Worm (Caenorhabditis elegans) whole organism, L2 larva: Measurements from ENCODE around the gene C13F10.6.

Source experiments
- C34F6.9 ChIP-seq: fragments of 150-350 bp; optimal IDR thresholded peaks from 2 replicates; lab custom pipeline; 2014; ENCODE audit warnings: missing biosample characterization, missing genetic modification characterization
- F13H6.1 ChIP-seq: sonication (generic microtip); optimal IDR thresholded peaks from 2 replicates; lab custom pipeline; 2016; ENCODE audit warnings: missing genetic modification characterization, missing compliant biosample characterization
- R02D3.7 ChIP-seq: fragments of 150-350 bp; optimal IDR thresholded peaks from 2 replicates; lab custom pipeline; 2014; ENCODE audit warnings: missing biosample characterization, missing genetic modification characterization
- Y55F3AM.14 ChIP-seq: fragments of 200-800 bp; sonication (Bioruptor generic); optimal IDR thresholded peaks from 2 replicates; lab custom pipeline; 2018; ENCODE audit warnings: mild to moderate bottlenecking, missing genetic modification characterization, missing compliant biosample characterization
- ZK546.5 ChIP-seq: sonication (generic microtip); optimal IDR thresholded peaks from 2 replicates; lab custom pipeline; 2017; ENCODE audit warnings: missing biosample characterization, missing genetic modification characterization
- alr-1 ChIP-seq: fragments of 150-350 bp; optimal IDR thresholded peaks from 2 replicates; lab custom pipeline; 2014; ENCODE audit warnings: missing biosample characterization, missing genetic modification characterization
- aly-2 ChIP-seq: fragments of 150-350 bp; optimal IDR thresholded peaks from 2 replicates; lab custom pipeline; 2014; ENCODE audit warnings: missing biosample characterization, missing genetic modification characterization
- ama-1 ChIP-seq: fragments of 150-350 bp; optimal IDR thresholded peaks from 2 replicates; lab custom pipeline; 2018; ENCODE audit warnings: inconsistent platforms
- ceh-16 ChIP-seq: fragments of 150-350 bp; optimal IDR thresholded peaks from 2 replicates; lab custom pipeline; 2014; ENCODE audit warnings: missing biosample characterization, missing genetic modification characterization
- ceh-82 ChIP-seq: fragments of 150-350 bp; optimal IDR thresholded peaks from 2 replicates; lab custom pipeline; 2014; ENCODE audit warnings: missing biosample characterization, missing genetic modification characterization
- crh-2 ChIP-seq: sonication (generic microtip); optimal IDR thresholded peaks from 2 replicates; lab custom pipeline; 2017; ENCODE audit warnings: missing biosample characterization, missing genetic modification characterization
- dmd-4 ChIP-seq: sonication (generic microtip); optimal IDR thresholded peaks from 2 replicates; lab custom pipeline; 2017; ENCODE audit warnings: missing biosample characterization, missing genetic modification characterization
- egl-27 ChIP-seq: sonication (generic microtip); optimal IDR thresholded peaks from 3 replicates; lab custom pipeline; 2017; ENCODE audit warnings: missing biosample characterization, missing genetic modification reagents, missing genetic modification characterization
- elt-1 ChIP-seq: fragments of 150-350 bp; optimal IDR thresholded peaks from 2 replicates; lab custom pipeline; 2014; ENCODE audit warnings: missing biosample characterization, missing genetic modification characterization
- elt-3 ChIP-seq: sonication (generic microtip); optimal IDR thresholded peaks from 2 replicates; lab custom pipeline; 2017; ENCODE audit warnings: missing biosample characterization, missing genetic modification characterization
- fos-1 ChIP-seq: fragments of 150-350 bp; optimal IDR thresholded peaks from 2 replicates; lab custom pipeline; 2014; ENCODE audit warnings: missing biosample characterization, missing genetic modification characterization
- gmeb-1 ChIP-seq: fragments of 150-350 bp; optimal IDR thresholded peaks from 2 replicates; lab custom pipeline; 2014; ENCODE audit warnings: missing biosample characterization, missing genetic modification characterization
- lin-11 ChIP-seq: fragments of 150-350 bp; sonication (generic microtip); optimal IDR thresholded peaks from 2 replicates; lab custom pipeline; 2014; ENCODE audit warnings: missing biosample characterization, missing genetic modification characterization, inconsistent platforms, mixed read lengths
- lin-13 ChIP-seq: fragments of 150-350 bp; optimal IDR thresholded peaks from 2 replicates; lab custom pipeline; 2014; ENCODE audit warnings: missing biosample characterization, missing genetic modification reagents, missing genetic modification characterization
- lin-39 ChIP-seq: fragments of 150-350 bp; optimal IDR thresholded peaks from 2 replicates; lab custom pipeline; 2014; ENCODE audit warnings: missing biosample characterization, missing genetic modification reagents, missing genetic modification characterization
- lsy-2 ChIP-seq, 2 experiments: fragments of 150-350 bp in 1 of 2; sonication (generic microtip) in 1 of 2; optimal IDR thresholded peaks; 2 replicates each; lab custom pipeline; 2014 to 2017; ENCODE audit warnings: missing biosample characterization in 2 of 2, missing genetic modification characterization in 2 of 2
- mab-5 ChIP-seq: fragments of 150-350 bp; optimal IDR thresholded peaks from 2 replicates; lab custom pipeline; 2014; ENCODE audit warnings: missing biosample characterization, missing genetic modification characterization
- mbf-1 ChIP-seq: sonication (generic microtip); optimal IDR thresholded peaks from 2 replicates; lab custom pipeline; 2017; ENCODE audit warnings: missing biosample characterization, missing genetic modification characterization
- mdl-1 ChIP-seq, 2 experiments: fragments of 150-350 bp in 1 of 2; sonication (generic microtip) in 1 of 2; optimal IDR thresholded peaks; 2 replicates each; lab custom pipeline; 2017; ENCODE audit warnings: missing biosample characterization in 2 of 2, missing genetic modification characterization in 2 of 2
- nhr-10 ChIP-seq: sonication (generic microtip); optimal IDR thresholded peaks from 2 replicates; lab custom pipeline; 2017; ENCODE audit warnings: missing biosample characterization, missing genetic modification characterization
- nhr-11 ChIP-seq: fragments of 150-350 bp; optimal IDR thresholded peaks from 2 replicates; lab custom pipeline; 2014; ENCODE audit warnings: missing biosample characterization, missing genetic modification characterization
- nhr-12 ChIP-seq: fragments of 150-350 bp; optimal IDR thresholded peaks from 2 replicates; lab custom pipeline; 2014; ENCODE audit warnings: missing biosample characterization, missing genetic modification characterization
- nhr-129 ChIP-seq: fragments of 150-350 bp; optimal IDR thresholded peaks from 2 replicates; lab custom pipeline; 2014; ENCODE audit warnings: missing biosample characterization, missing genetic modification characterization
- nhr-237 ChIP-seq: fragments of 150-350 bp; optimal IDR thresholded peaks from 2 replicates; lab custom pipeline; 2014; ENCODE audit warnings: missing biosample characterization, missing genetic modification characterization
- nhr-25 ChIP-seq: fragments of 150-350 bp; sonication (generic microtip); optimal IDR thresholded peaks from 3 replicates; lab custom pipeline; 2014; ENCODE audit warnings: missing biosample characterization, missing genetic modification characterization
- nhr-6 ChIP-seq: fragments of 150-350 bp; optimal IDR thresholded peaks from 2 replicates; lab custom pipeline; 2014; ENCODE audit warnings: missing biosample characterization, missing genetic modification characterization
- nhr-77 ChIP-seq: fragments of 150-350 bp; optimal IDR thresholded peaks from 2 replicates; lab custom pipeline; 2014; ENCODE audit warnings: missing biosample characterization, missing genetic modification characterization
- peb-1 ChIP-seq: fragments of 150-350 bp; optimal IDR thresholded peaks from 2 replicates; lab custom pipeline; 2014; ENCODE audit warnings: missing biosample characterization, missing genetic modification characterization
- sem-4 ChIP-seq: fragments of 150-350 bp; optimal IDR thresholded peaks from 2 replicates; lab custom pipeline; 2014; ENCODE audit warnings: missing biosample characterization, missing genetic modification reagents, missing genetic modification characterization
- sma-3 ChIP-seq: sonication (generic microtip); optimal IDR thresholded peaks from 2 replicates; lab custom pipeline; 2016; ENCODE audit warnings: missing genetic modification reagents, missing genetic modification characterization, missing compliant biosample characterization
- sma-9 ChIP-seq, 2 experiments: fragments of 150-350 bp in 1 of 2; sonication (generic microtip) in 1 of 2; optimal IDR thresholded peaks; 2 replicates each; lab custom pipeline; 2014 to 2016; ENCODE audit warnings: missing genetic modification characterization in 2 of 2, mild to moderate bottlenecking in 1 of 2, missing biosample characterization in 1 of 2, missing compliant biosample characterization in 1 of 2, missing genetic modification reagents in 1 of 2, moderate library complexity in 1 of 2
- snpc-4 ChIP-seq: fragments of 150-350 bp; optimal IDR thresholded peaks from 2 replicates; lab custom pipeline; 2014; ENCODE audit warnings: missing biosample characterization, missing genetic modification characterization
- unc-39 ChIP-seq: fragments of 150-350 bp; optimal IDR thresholded peaks from 2 replicates; lab custom pipeline; 2014; ENCODE audit warnings: missing biosample characterization, missing genetic modification characterization
- unc-55 ChIP-seq: fragments of 150-350 bp; sonication (generic microtip); optimal IDR thresholded peaks from 3 replicates; lab custom pipeline; 2014; ENCODE audit warnings: missing biosample characterization, missing genetic modification reagents, missing genetic modification characterization
- unc-62 ChIP-seq: fragments of 150-350 bp; optimal IDR thresholded peaks from 2 replicates; lab custom pipeline; 2014; ENCODE audit warnings: missing biosample characterization, missing genetic modification reagents, missing genetic modification characterization
- zag-1 ChIP-seq: fragments of 150-350 bp; optimal IDR thresholded peaks from 2 replicates; lab custom pipeline; 2014; ENCODE audit warnings: missing biosample characterization, missing genetic modification characterization
- ztf-1 ChIP-seq: fragments of 200-800 bp; sonication (Bioruptor generic); conservative IDR thresholded peaks from 2 replicates; pipeline ENCODE4 v1.3.6; 2022; ENCODE audit warnings: missing genetic modification characterization, missing compliant biosample characterization
- ztf-11 ChIP-seq: sonication (generic microtip); optimal IDR thresholded peaks from 2 replicates; lab custom pipeline; 2017; ENCODE audit warnings: missing biosample characterization, missing genetic modification characterization
- ztf-4 ChIP-seq: fragments of 150-350 bp; optimal IDR thresholded peaks from 2 replicates; lab custom pipeline; 2014; ENCODE audit warnings: missing biosample characterization, missing genetic modification characterization

Gene C13F10.6

ce11 chrV:7237094-7237132 is 16.1 kb upstream of the C13F10.6 start, which contains the start of gene hpo-9:
hpo-9 (minus strand) TSS chrV:7237130.
- TF ChIP-seq ceh-16 (no peak), unc-39 (tag; lab: Kevin White, UChicago) (no peak), nhr-10 (tag; lab: Kevin White, UChicago) (no peak), aly-2 (no peak), mbf-1 (tag; lab: Kevin White, UChicago) (no peak), nhr-12 (tag; lab: Kevin White, UChicago) (no peak), mdl-1 (tag; optimal IDR thresholded peaks at IDR 0.05; lab: Kevin White, UChicago) (no peak), ztf-1 (GFP tag; lab: Robert Waterston, UW) (no peak), zag-1 (tag; lab: Kevin White, UChicago) (no peak), Y55F3AM.14 (GFP tag; lab: Kevin White, UChicago) (no peak), lin-13 (GFP tag; lab: Kevin White, UChicago) (no peak), egl-27 (no peak)

ce11 chrV:7236694-7237093 is 15.9 kb upstream of the C13F10.6 start:
- TF ChIP-seq fos-1 (tag; lab: Kevin White, UChicago), result no peak
- no peak for TF ChIP-seq ztf-4 (tag; lab: Kevin White, UChicago)
- TF ChIP-seq ceh-16, result no peak
- no peak for TF ChIP-seq mdl-1 (tag; optimal IDR thresholded peaks at IDR 0.05; lab: Kevin White, UChicago)
- TF ChIP-seq nhr-129 (tag; lab: Kevin White, UChicago), result no peak
- TF ChIP-seq nhr-6 (tag; lab: Kevin White, UChicago), result no peak
- TF ChIP-seq unc-39 (tag; lab: Kevin White, UChicago), result no peak
- TF ChIP-seq elt-1 (tag; lab: Kevin White, UChicago), result no peak
- TF ChIP-seq nhr-25 (tag; lab: Kevin White, UChicago), result no peak
- no peak for TF ChIP-seq alr-1 (tag; lab: Kevin White, UChicago)
- TF ChIP-seq snpc-4 (tag; lab: Kevin White, UChicago), result no peak
- TF ChIP-seq crh-2 (tag; lab: Kevin White, UChicago), result no peak
- TF ChIP-seq ama-1 (lab: Kevin White, UChicago), result no peak
- TF ChIP-seq, all 48 proteins: peak for 0

- TF ChIP-seq R02D3.7 (no peak), lsy-2 (tag; optimal IDR thresholded peaks at IDR 0.05; lab: Kevin White, UChicago) (no peak), snpc-4 (tag; lab: Kevin White, UChicago) (no peak), mbf-1 (tag; lab: Kevin White, UChicago) (no peak), sma-3 (GFP tag; lab: Kevin White, UChicago) (no peak), Y55F3AM.14 (GFP tag; lab: Kevin White, UChicago) (no peak)
Observed at ce11 chrV:7234726-7235125, 13.9 kb upstream of the C13F10.6 start, which contains the start of gene C05C8.5. C05C8.5 (minus strand) TSS chrV:7234826.

DNA sequence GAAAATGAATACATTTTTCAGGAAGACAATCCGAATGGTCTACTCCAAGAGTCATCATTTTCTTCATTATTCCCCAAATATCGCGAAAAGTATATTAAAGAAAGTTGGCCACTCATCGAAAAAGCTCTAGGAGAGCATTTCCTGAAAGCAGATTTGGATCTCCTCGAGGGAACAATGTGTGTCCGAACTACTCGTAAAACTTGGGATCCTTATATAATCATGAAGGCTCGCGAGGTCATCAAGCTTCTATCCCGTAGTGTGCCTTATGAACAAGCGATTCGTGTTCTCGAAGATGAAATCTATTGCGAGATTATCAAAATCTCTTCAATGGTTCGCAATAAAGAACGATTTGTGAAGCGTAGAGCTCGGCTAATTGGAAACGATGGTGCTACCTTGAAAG is 10.7 kb upstream of the C13F10.6 start:
- TF ChIP-seq sem-4 (tag; lab: Kevin White, UChicago) (no peak), nhr-10 (tag; lab: Kevin White, UChicago) (no peak), fos-1 (tag; lab: Kevin White, UChicago) (no peak), ztf-4 (tag; lab: Kevin White, UChicago) (no peak), mdl-1 (tag; optimal IDR thresholded peaks at IDR 0.05; lab: Kevin White, UChicago) (no peak), ztf-11 (no peak), lin-11 (tag; lab: Kevin White, UChicago) (no peak), crh-2 (tag; lab: Kevin White, UChicago) (no peak), unc-62 (GFP tag; lab: Kevin White, UChicago) (no peak), elt-3 (no peak), unc-55 (GFP tag; lab: Kevin White, UChicago) (no peak), mbf-1 (tag; lab: Kevin White, UChicago) (no peak), nhr-77 (tag; lab: Kevin White, UChicago) (no peak), F13H6.1 (no peak), lin-13 (GFP tag; lab: Kevin White, UChicago) (no peak), dmd-4 (no peak), nhr-12 (tag; lab: Kevin White, UChicago) (no peak), lin-39 (tag; lab: Kevin White, UChicago) (no peak)

DNA sequence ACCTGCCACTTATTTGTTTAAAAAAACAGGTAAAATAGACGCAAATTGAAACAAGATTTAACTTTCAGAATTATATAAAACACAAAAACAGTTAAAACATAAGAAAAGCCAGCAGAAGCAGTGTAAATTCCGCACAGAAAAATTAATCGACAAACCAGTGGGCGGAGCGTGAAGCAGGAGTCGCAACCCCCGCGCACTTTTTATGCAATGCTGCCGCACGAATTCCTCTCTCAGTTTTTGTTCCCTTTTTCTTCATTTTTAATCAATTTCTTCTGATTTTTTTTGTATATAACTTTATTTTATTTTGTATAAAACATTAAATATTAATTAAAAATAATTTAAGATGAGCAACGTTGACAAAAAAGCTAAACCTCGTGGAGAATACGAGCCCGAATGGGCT is 10.0 kb upstream of the C13F10.6 start, which contains the start of the genes gei-6 and krr-1:
Gene gei-6 (minus strand): TSS at position 2 of the 400 bp plus-strand sequence.
Gene krr-1 (plus strand): TSS at position 344 of the 400 bp plus-strand sequence.
- peak; percentile 75 for TF ChIP-seq gmeb-1
- no peak for TF ChIP-seq dmd-4
- peak; percentile 29 for TF ChIP-seq C34F6.9 (tag; lab: Kevin White, UChicago)
- no peak for TF ChIP-seq ztf-1 (GFP tag; lab: Robert Waterston, UW)
- TF ChIP-seq sma-9 (GFP tag; optimal IDR thresholded peaks at IDR 0.05; lab: Kevin White, UChicago), result peak; percentile 47
- no peak for TF ChIP-seq sma-9 (tag; optimal IDR thresholded peaks at IDR 0.05; lab: Kevin White, UChicago)
- TF ChIP-seq elt-3, result no peak
- TF ChIP-seq mab-5 (tag; lab: Kevin White, UChicago), result peak; percentile 49
- TF ChIP-seq ZK546.5, result no peak
- no peak for TF ChIP-seq Y55F3AM.14 (GFP tag; lab: Kevin White, UChicago)
- TF ChIP-seq nhr-129 (tag; lab: Kevin White, UChicago), result peak; percentile 16
- no peak for TF ChIP-seq nhr-237 (tag; lab: Kevin White, UChicago)
- no peak for TF ChIP-seq ztf-4 (tag; lab: Kevin White, UChicago)
- TF ChIP-seq snpc-4 (tag; lab: Kevin White, UChicago), result no peak
- TF ChIP-seq fos-1 (tag; lab: Kevin White, UChicago), result peak; percentile 15
- TF ChIP-seq nhr-11 (tag; lab: Kevin White, UChicago), result no peak
- no peak for TF ChIP-seq unc-39 (tag; lab: Kevin White, UChicago)
- no peak for TF ChIP-seq elt-1 (tag; lab: Kevin White, UChicago)
- TF ChIP-seq ceh-82, result no peak
- peak; percentile 79 for TF ChIP-seq unc-55 (GFP tag; lab: Kevin White, UChicago)
- TF ChIP-seq mbf-1 (tag; lab: Kevin White, UChicago), result no peak
- TF ChIP-seq ztf-11, result no peak
- no peak for TF ChIP-seq R02D3.7
- no peak for TF ChIP-seq alr-1 (tag; lab: Kevin White, UChicago)
- TF ChIP-seq lin-39 (tag; lab: Kevin White, UChicago), result no peak
- TF ChIP-seq crh-2 (tag; lab: Kevin White, UChicago), result no peak
- no peak for TF ChIP-seq peb-1 (tag; lab: Kevin White, UChicago)
- no peak for TF ChIP-seq nhr-10 (tag; lab: Kevin White, UChicago)
